Fruit fly (Drosophila melanogaster) whole organism, prepupa: ENCODE data around the gene CG12402.

Source experiments
- CG10631 ChIP-seq: fragments of 200-800 bp; sonication (Bioruptor generic); optimal IDR thresholded peaks from 2 replicates; lab custom pipeline; 2016; ENCODE audit warnings: missing biosample characterization, missing genetic modification characterization
- CG1621 ChIP-seq: fragments of 200-800 bp; sonication (Bioruptor generic); optimal IDR thresholded peaks from 3 replicates; lab custom pipeline; 2018; ENCODE audit warnings: missing biosample characterization, mild to moderate bottlenecking, missing genetic modification characterization
- CG16779 ChIP-seq: fragments of 200-800 bp; sonication (Bioruptor generic); optimal IDR thresholded peaks from 3 replicates; lab custom pipeline; 2017; ENCODE audit warnings: missing biosample characterization, mild to moderate bottlenecking, missing genetic modification characterization
- CG32006 ChIP-seq: fragments of 200-800 bp; sonication (Bioruptor generic); optimal IDR thresholded peaks from 3 replicates; lab custom pipeline; 2017; ENCODE audit warnings: missing biosample characterization, mild to moderate bottlenecking, missing genetic modification characterization
- Eip75B ChIP-seq: fragments of 200-800 bp; sonication (Bioruptor generic); optimal IDR thresholded peaks from 3 replicates; lab custom pipeline; 2016; ENCODE audit warnings: missing biosample characterization, missing genetic modification characterization
- Lpt ChIP-seq: fragments of 200-800 bp; sonication (Bioruptor generic); optimal IDR thresholded peaks from 3 replicates; lab custom pipeline; 2016; ENCODE audit warnings: missing biosample characterization, missing genetic modification characterization
- Met ChIP-seq: fragments of 200-800 bp; sonication (Bioruptor generic); optimal IDR thresholded peaks from 3 replicates; lab custom pipeline; 2016; ENCODE audit warnings: missing biosample characterization, missing genetic modification characterization
- Sox14 ChIP-seq: fragments of 200-800 bp; sonication (Bioruptor generic); optimal IDR thresholded peaks from 3 replicates; lab custom pipeline; 2016; ENCODE audit warnings: missing biosample characterization, missing genetic modification characterization
- acj6 ChIP-seq: fragments of 200-800 bp; sonication (Bioruptor generic); optimal IDR thresholded peaks from 3 replicates; lab custom pipeline; 2016; ENCODE audit warnings: missing biosample characterization, missing genetic modification characterization
- fd59A ChIP-seq: fragments of 200-800 bp; sonication (Bioruptor generic); optimal IDR thresholded peaks from 2 replicates; lab custom pipeline; 2017; ENCODE audit warnings: missing biosample characterization, mild to moderate bottlenecking, missing genetic modification characterization, missing genetic modification reagents
- fd85E ChIP-seq: fragments of 200-800 bp; sonication (Bioruptor generic); optimal IDR thresholded peaks from 3 replicates; lab custom pipeline; 2016; ENCODE audit warnings: missing biosample characterization, missing genetic modification characterization
- ss ChIP-seq, 2 experiments: fragments of 200-800 bp; sonication (Bioruptor generic); optimal IDR thresholded peaks; 2 replicates in 1 of 2; 3 replicates in 1 of 2; lab custom pipeline; 2017 to 2018; ENCODE audit warnings: mild to moderate bottlenecking in 2 of 2, missing biosample characterization in 2 of 2, missing genetic modification characterization in 2 of 2, moderate library complexity in 1 of 2
- svp ChIP-seq: fragments of 200-800 bp; sonication (Bioruptor generic); peaks from one replicate; lab custom pipeline; 2016; ENCODE audit warnings: missing biosample characterization, missing genetic modification characterization
- vri ChIP-seq: fragments of 200-800 bp; sonication (Bioruptor generic); optimal IDR thresholded peaks from 3 replicates; lab custom pipeline; 2016; ENCODE audit warnings: missing biosample characterization, mild to moderate bottlenecking, missing genetic modification characterization

dm6 chr3R:14153729-14154128 is 45.6 kb upstream of the CG12402 start, which contains the start of gene Recs1:
- TF ChIP-seq ss (GFP tag; optimal IDR thresholded peaks at IDR 0.05; lab: Kevin White, UChicago) = no peak
- TF ChIP-seq CG10631 = no peak
- no peak for TF ChIP-seq svp (GFP tag; lab: Kevin White, UChicago)
- no peak for TF ChIP-seq CG16779 (tag; lab: Kevin White, UChicago)
- TF ChIP-seq Lpt (GFP tag; lab: Kevin White, UChicago) = no peak
- no peak for TF ChIP-seq fd59A (GFP tag; lab: Kevin White, UChicago)
- no peak for TF ChIP-seq Eip75B (GFP tag; lab: Kevin White, UChicago)
- no peak for TF ChIP-seq Sox14 (GFP tag; lab: Kevin White, UChicago)
- TF ChIP-seq fd85E = no peak
- no peak for TF ChIP-seq CG32006 (GFP tag; lab: Kevin White, UChicago)
- TF ChIP-seq acj6 (GFP tag; lab: Kevin White, UChicago) = no peak
- no peak for TF ChIP-seq vri (GFP tag; lab: Kevin White, UChicago)
- TF ChIP-seq CG1621 = no peak
- TF ChIP-seq Met (GFP tag; lab: Kevin White, UChicago) = no peak
